Fruit fly (Drosophila melanogaster) whole organism, embryonic: ENCODE data around the gene CG16903.

ENCODE experiments used
- Adf1 ChIP-seq: fragments of 200-800 bp; sonication (Bioruptor generic); IDR thresholded peaks from 2 replicates; pipeline ENCODE4 v1.3.6; 2022; ENCODE audit warnings: missing biosample characterization, missing genetic modification characterization
- CG10147 ChIP-seq: fragments of 200-800 bp; sonication (Bioruptor generic); optimal IDR thresholded peaks from 2 replicates; lab custom pipeline; 2019; ENCODE audit warnings: missing biosample characterization, mild to moderate bottlenecking, missing genetic modification characterization, moderate library complexity
- CG10321 ChIP-seq: fragments of 200-800 bp; sonication (Bioruptor generic); IDR thresholded peaks from 2 replicates; pipeline ENCODE4 v1.3.6; 2022; ENCODE audit warnings: missing biosample characterization, missing genetic modification characterization
- CG12659 ChIP-seq: fragments of 200-800 bp; sonication (Bioruptor generic); optimal IDR thresholded peaks from 3 replicates; lab custom pipeline; 2017; ENCODE audit warnings: mild to moderate bottlenecking, missing biosample characterization, missing genetic modification reagents, missing genetic modification characterization
- CG12744 ChIP-seq: fragments of 200-800 bp; sonication (Bioruptor generic); optimal IDR thresholded peaks from 2 replicates; lab custom pipeline; 2016; ENCODE audit warnings: missing biosample characterization, missing genetic modification characterization
- CG13123 ChIP-seq: fragments of 200-800 bp; sonication (Bioruptor generic); optimal IDR thresholded peaks from 2 replicates; lab custom pipeline; 2016; ENCODE audit warnings: missing biosample characterization, missing genetic modification characterization
- CG13424 ChIP-seq: fragments of 200-800 bp; sonication (Bioruptor generic); optimal IDR thresholded peaks from 2 replicates; lab custom pipeline; 2019; ENCODE audit warnings: missing biosample characterization, mild to moderate bottlenecking, missing genetic modification characterization, moderate library complexity
- CG14014 ChIP-seq: fragments of 200-800 bp; sonication (Bioruptor generic); IDR thresholded peaks from 2 replicates; pipeline ENCODE4 v1.3.6; 2022; ENCODE audit warnings: missing biosample characterization, missing genetic modification characterization
- CG1603 ChIP-seq: fragments of 200-800 bp; sonication (Bioruptor generic); optimal IDR thresholded peaks from 2 replicates; lab custom pipeline; 2019; ENCODE audit warnings: missing biosample characterization, mild to moderate bottlenecking, missing genetic modification characterization, moderate library complexity
- CG17186 ChIP-seq: fragments of 200-800 bp; sonication (Bioruptor generic); optimal IDR thresholded peaks from 3 replicates; lab custom pipeline; 2017; ENCODE audit warnings: missing biosample characterization, missing genetic modification reagents, missing genetic modification characterization
- CG2116 ChIP-seq: fragments of 200-800 bp; sonication (Bioruptor generic); optimal IDR thresholded peaks from 3 replicates; lab custom pipeline; 2018; ENCODE audit warnings: missing biosample characterization, mild to moderate bottlenecking, missing genetic modification characterization
- CG43689 ChIP-seq: fragments of 200-800 bp; sonication (Bioruptor generic); IDR thresholded peaks from 2 replicates; pipeline ENCODE4 v1.3.6; 2022; ENCODE audit warnings: missing biosample characterization, missing genetic modification characterization
- CG5180 ChIP-seq: fragments of 200-800 bp; sonication (Bioruptor generic); optimal IDR thresholded peaks from 3 replicates; lab custom pipeline; 2017; ENCODE audit warnings: missing biosample characterization, missing genetic modification characterization, mild to moderate bottlenecking, moderate library complexity, missing genetic modification reagents
- CG7372 ChIP-seq: fragments of 200-800 bp; sonication (Bioruptor generic); IDR thresholded peaks from 2 replicates; pipeline ENCODE4 v1.3.6; 2022; ENCODE audit warnings: missing biosample characterization, missing genetic modification characterization
- CG8281 ChIP-seq: fragments of 200-800 bp; sonication (Bioruptor generic); optimal IDR thresholded peaks from 2 replicates; lab custom pipeline; 2018; ENCODE audit warnings: missing biosample characterization, mild to moderate bottlenecking, missing genetic modification characterization, moderate library complexity
- CG8388 ChIP-seq: fragments of 200-800 bp; sonication (Bioruptor generic); optimal IDR thresholded peaks from 2 replicates; lab custom pipeline; 2019; ENCODE audit warnings: missing biosample characterization, mild to moderate bottlenecking, missing genetic modification characterization, moderate library complexity
- CG9215 ChIP-seq: fragments of 200-800 bp; sonication (Bioruptor generic); IDR thresholded peaks from 2 replicates; pipeline ENCODE4 v1.3.6; 2022; ENCODE audit warnings: missing biosample characterization, missing genetic modification characterization
- Dfd ChIP-seq, 2 experiments: fragments of >200 bp; optimal IDR thresholded peaks; 2 replicates each; lab custom pipeline; 2017; ENCODE audit warnings: missing biosample characterization in 2 of 2, missing genetic modification characterization in 2 of 2
- Dref ChIP-seq: fragments of 200-800 bp; sonication (Bioruptor generic); IDR thresholded peaks from 2 replicates; pipeline ENCODE4 v1.3.6; 2022; ENCODE audit warnings: missing biosample characterization, missing genetic modification characterization
- E2f2 ChIP-seq: fragments of 200-800 bp; sonication (Bioruptor generic); IDR thresholded peaks from 2 replicates; pipeline ENCODE4 v1.3.6; 2022; ENCODE audit warnings: missing biosample characterization, missing genetic modification characterization
- Ets97D ChIP-seq: fragments of 200-800 bp; sonication (Bioruptor generic); optimal IDR thresholded peaks from 3 replicates; lab custom pipeline; 2016; ENCODE audit warnings: missing biosample characterization, missing genetic modification characterization
- Gsc ChIP-seq: fragments of 200-800 bp; sonication (Bioruptor generic); IDR thresholded peaks from 2 replicates; pipeline ENCODE4 v1.3.6; 2022; ENCODE audit warnings: missing biosample characterization, missing genetic modification characterization
- Lhr ChIP-seq: fragments of 200-800 bp; sonication (Bioruptor generic); optimal IDR thresholded peaks from 3 replicates; lab custom pipeline; 2017; ENCODE audit warnings: mild to moderate bottlenecking, missing biosample characterization, missing genetic modification reagents, missing genetic modification characterization
- Mrtf ChIP-seq: fragments of 200-800 bp; sonication (Bioruptor generic); IDR thresholded peaks from 3 replicates; pipeline ENCODE4 v1.3.6; 2022; ENCODE audit warnings: missing biosample characterization, missing genetic modification characterization
- NFAT ChIP-seq: fragments of 200-800 bp; sonication (Bioruptor generic); IDR thresholded peaks from 2 replicates; pipeline ENCODE4 v1.3.6; 2022; ENCODE audit warnings: missing biosample characterization, missing genetic modification characterization
- NfI ChIP-seq: fragments of 200-800 bp; sonication (Bioruptor generic); optimal IDR thresholded peaks from 3 replicates; lab custom pipeline; 2018; ENCODE audit warnings: missing biosample characterization, mild to moderate bottlenecking, missing genetic modification characterization, moderate library complexity
- Optix ChIP-seq: fragments of 200-800 bp; sonication (Bioruptor generic); IDR thresholded peaks from 3 replicates; pipeline ENCODE4 v1.3.6; 2022; ENCODE audit warnings: missing biosample characterization, missing genetic modification characterization
- Poxn ChIP-seq: fragments of 200-800 bp; sonication (Bioruptor generic); IDR thresholded peaks from 2 replicates; pipeline ENCODE4 v1.3.6; 2022; ENCODE audit warnings: missing biosample characterization, missing genetic modification characterization
- Rx ChIP-seq: fragments of 200-800 bp; sonication (Bioruptor generic); IDR thresholded peaks from 2 replicates; pipeline ENCODE4 v1.3.6; 2022; ENCODE audit warnings: missing biosample characterization, missing genetic modification characterization
- Sry-β ChIP-seq: fragments of 200-800 bp; sonication (Bioruptor generic); optimal IDR thresholded peaks from 2 replicates; lab custom pipeline; 2018; ENCODE audit warnings: missing biosample characterization, mild to moderate bottlenecking, missing genetic modification characterization, moderate library complexity
- Vsx1 ChIP-seq: fragments of 200-800 bp; sonication (Bioruptor generic); optimal IDR thresholded peaks from 2 replicates; lab custom pipeline; 2017; ENCODE audit warnings: missing biosample characterization, mild to moderate bottlenecking, missing genetic modification characterization, missing genetic modification reagents
- Xbp1 ChIP-seq: fragments of 200-800 bp; sonication (Bioruptor generic); optimal IDR thresholded peaks from 3 replicates; lab custom pipeline; 2016; ENCODE audit warnings: missing biosample characterization, mild to moderate bottlenecking, missing genetic modification characterization
- al ChIP-seq: fragments of 200-800 bp; sonication (Bioruptor generic); IDR thresholded peaks from 2 replicates; pipeline ENCODE4 v1.3.6; 2022; ENCODE audit warnings: missing biosample characterization, missing genetic modification characterization
- bbx ChIP-seq: fragments of 200-800 bp; sonication (Bioruptor generic); IDR thresholded peaks from 2 replicates; pipeline ENCODE4 v1.3.6; 2022; ENCODE audit warnings: missing biosample characterization, missing genetic modification characterization; ENCODE audit not compliant: partially characterized antibody
- cato ChIP-seq: fragments of 200-800 bp; sonication (Bioruptor generic); optimal IDR thresholded peaks from 2 replicates; lab custom pipeline; 2016; ENCODE audit warnings: missing biosample characterization, missing genetic modification characterization, borderline replicate concordance
- ci ChIP-seq: fragments of 200-800 bp; sonication (Bioruptor generic); IDR thresholded peaks from 3 replicates; pipeline ENCODE4 v1.3.6; 2022; ENCODE audit warnings: missing biosample characterization, missing genetic modification characterization
- crp ChIP-seq, 2 experiments: fragments of 200-800 bp; sonication (Bioruptor generic); optimal IDR thresholded peaks; 2 replicates in 1 of 2; 3 replicates in 1 of 2; lab custom pipeline; 2017; ENCODE audit warnings: missing biosample characterization in 2 of 2, missing genetic modification characterization in 2 of 2, mild to moderate bottlenecking in 1 of 2, moderate library complexity in 1 of 2
- dati ChIP-seq: fragments of 200-800 bp; sonication (Bioruptor generic); IDR thresholded peaks from 2 replicates; pipeline ENCODE4 v1.3.6; 2022; ENCODE audit warnings: missing biosample characterization, missing genetic modification characterization
- lbe ChIP-seq: fragments of 200-800 bp; sonication (Bioruptor generic); optimal IDR thresholded peaks from 2 replicates; lab custom pipeline; 2016; ENCODE audit warnings: missing biosample characterization, mild to moderate bottlenecking, missing genetic modification characterization
- nerfin-2 ChIP-seq: fragments of 200-800 bp; sonication (Bioruptor generic); IDR thresholded peaks from 2 replicates; pipeline ENCODE4 v1.3.6; 2022; ENCODE audit warnings: missing biosample characterization, missing genetic modification characterization; ENCODE audit not compliant: partially characterized antibody
- pan ChIP-seq, 4 experiments: fragments of >200 bp in 3 of 4; fragments of 200-800 bp in 1 of 4; sonication (Bioruptor generic) in 1 of 4; optimal IDR thresholded peaks in 3 of 4; IDR thresholded peaks in 1 of 4; 2 replicates each; pipeline versions ENCODE4 v1.3.6 to Lab custom; 2017 to 2022; ENCODE audit warnings: missing biosample characterization in 2 of 4, missing genetic modification characterization in 2 of 4, mixed read lengths in 1 of 4
- pb ChIP-seq: fragments of 200-800 bp; sonication (Bioruptor generic); optimal IDR thresholded peaks from 3 replicates; lab custom pipeline; 2016; ENCODE audit warnings: missing biosample characterization, missing genetic modification characterization
- row ChIP-seq: fragments of 200-800 bp; sonication (Bioruptor generic); IDR thresholded peaks from 3 replicates; pipeline ENCODE4 v1.3.6; 2022; ENCODE audit warnings: missing biosample characterization, missing genetic modification characterization
- sqz ChIP-seq: fragments of 200-800 bp; sonication (Bioruptor generic); optimal IDR thresholded peaks from 3 replicates; lab custom pipeline; 2018; ENCODE audit warnings: missing biosample characterization, mild to moderate bottlenecking, missing genetic modification characterization
- sr ChIP-seq: fragments of 200-800 bp; sonication (Bioruptor generic); IDR thresholded peaks from 3 replicates; pipeline ENCODE4 v1.3.6; 2022; ENCODE audit warnings: missing biosample characterization, missing genetic modification characterization
- tin ChIP-seq: fragments of 200-800 bp; sonication (Bioruptor generic); optimal IDR thresholded peaks from 3 replicates; lab custom pipeline; 2016; ENCODE audit warnings: missing biosample characterization, missing genetic modification characterization
- tna ChIP-seq: fragments of 200-800 bp; sonication (Bioruptor generic); IDR thresholded peaks from 2 replicates; pipeline ENCODE4 v1.3.6; 2022; ENCODE audit warnings: missing biosample characterization, missing genetic modification characterization; ENCODE audit not compliant: partially characterized antibody
- ttk ChIP-seq: fragments of 200-800 bp; sonication (Bioruptor generic); IDR thresholded peaks from 2 replicates; pipeline ENCODE4 v2.1.2; 2022; ENCODE audit warnings: missing biosample characterization, missing genetic modification characterization
- vfl ChIP-seq: fragments of 200-800 bp; sonication (Bioruptor generic); optimal IDR thresholded peaks from 2 replicates; lab custom pipeline; 2016; ENCODE audit warnings: missing biosample characterization, missing genetic modification characterization
- wek ChIP-seq: fragments of 200-800 bp; sonication (Bioruptor generic); optimal IDR thresholded peaks from 3 replicates; lab custom pipeline; 2018; ENCODE audit warnings: missing biosample characterization, mild to moderate bottlenecking, missing genetic modification characterization, moderate library complexity
- yki ChIP-seq: fragments of >200 bp; optimal IDR thresholded peaks from 3 replicates; lab custom pipeline; 2018

The CG16903 gene

dm6 chrX:2073325-2073724 lies 6.9 kb downstream of the CG16903 start, which contains the start of gene CG4199 (continued):
- TF ChIP-seq CG10321 (GFP tag; lab: Robert Waterston, UW) (no peak), pan (optimal IDR thresholded peaks at IDR 0.05; lab: Kevin White, UChicago) (no peak), pan (GFP tag; optimal IDR thresholded peaks at IDR 0.05 in 1 of 2, IDR thresholded peaks at IDR 0.05 in 1 of 2) (no peak), ttk (GFP tag; lab: Robert Waterston, UW) (no peak), nerfin-2 (GFP tag; lab: Robert Waterston, UW) (no peak), pb (GFP tag; lab: Kevin White, UChicago) (no peak), CG13424 (tag; lab: Kevin White, UChicago) (no peak), Vsx1 (GFP tag; lab: Kevin White, UChicago) (no peak), CG9215 (GFP tag; lab: Robert Waterston, UW) (no peak), CG17186 (GFP tag; lab: Kevin White, UChicago) (peak; percentile 96), CG7372 (no peak), Optix (GFP tag; lab: Robert Waterston, UW) (no peak), CG5180 (GFP tag; lab: Kevin White, UChicago) (no peak), cato (GFP tag; lab: Kevin White, UChicago) (no peak), CG8281 (tag; lab: Kevin White, UChicago) (no peak), Ets97D (peak; percentile 41), Gsc (GFP tag; lab: Robert Waterston, UW) (no peak), NfI (GFP tag; lab: Kevin White, UChicago) (no peak), CG2116 (GFP tag; lab: Kevin White, UChicago) (peak; percentile 48), Mrtf (GFP tag; lab: Robert Waterston, UW) (no peak), crp (GFP tag; optimal IDR thresholded peaks at IDR 0.05; lab: Kevin White, UChicago) (peak in 1 of 2 experiments; percentile 7), tin (GFP tag; lab: Kevin White, UChicago) (no peak), Sry-β (no peak), CG10147 (no peak), CG12659 (GFP tag; lab: Kevin White, UChicago) (peak; percentile 47), Dref (GFP tag; lab: Robert Waterston, UW) (peak; percentile 44), Poxn (GFP tag; lab: Robert Waterston, UW) (no peak), row (GFP tag; lab: Robert Waterston, UW) (peak; percentile 51), tna (GFP tag; lab: Robert Waterston, UW) (no peak), sr (GFP tag; lab: Robert Waterston, UW) (no peak), lbe (GFP tag; lab: Kevin White, UChicago) (no peak), CG1603 (tag; lab: Kevin White, UChicago) (peak; percentile 71), E2f2 (peak; percentile 80), bbx (peak; percentile 48), Adf1 (GFP tag; lab: Robert Waterston, UW) (no peak), CG8388 (GFP tag; lab: Kevin White, UChicago) (no peak), al (GFP tag; lab: Robert Waterston, UW) (no peak), Lhr (GFP tag; lab: Kevin White, UChicago) (peak; percentile 32), wek (GFP tag; lab: Kevin White, UChicago) (no peak), CG43689 (GFP tag; lab: Robert Waterston, UW) (no peak), Dfd (GFP tag; optimal IDR thresholded peaks at IDR 0.05; lab: Kevin White, UChicago) (no peak), NFAT (GFP tag; lab: Robert Waterston, UW) (peak; percentile 18; the same call in 1 of the 2 replicates), dati (GFP tag; lab: Robert Waterston, UW) (no peak), vfl (no peak), Xbp1 (GFP tag; lab: Kevin White, UChicago) (no peak), yki (no peak), ci (peak; percentile 58; the same call in 1 of the 3 replicates), Rx (no peak), CG14014 (GFP tag; lab: Robert Waterston, UW) (no peak), sqz (no peak), CG12744 (GFP tag; lab: Kevin White, UChicago) (no peak), CG13123 (no peak)
